Fruit fly (Drosophila melanogaster) whole organism, wandering third instar larva: ENCODE results near the gene CG12661.

Source experiments
- CrebA ChIP-seq: fragments of 200-800 bp; sonication (Bioruptor generic); optimal IDR thresholded peaks from 2 replicates; lab custom pipeline; 2016; ENCODE audit warnings: missing biosample characterization, mild to moderate bottlenecking, missing genetic modification characterization, borderline replicate concordance
- Dif ChIP-seq: fragments of 200-275, 200-300 bp; sonication (Bioruptor generic); optimal IDR thresholded peaks from 2 replicates; lab custom pipeline; 2018; ENCODE audit warnings: missing biosample characterization, missing genetic modification characterization; ENCODE audit not compliant: partially characterized antibody
- Hr78 ChIP-seq: fragments of >200 bp; optimal IDR thresholded peaks from 2 replicates; lab custom pipeline; 2017; ENCODE audit warnings: missing biosample characterization, missing genetic modification characterization
- Mio ChIP-seq: sonication (Bioruptor generic); optimal IDR thresholded peaks from 2 replicates; lab custom pipeline; 2016; ENCODE audit warnings: missing biosample characterization, missing genetic modification characterization
- lola ChIP-seq: fragments of >200 bp; optimal IDR thresholded peaks from 2 replicates; lab custom pipeline; 2017; ENCODE audit warnings: missing biosample characterization, missing genetic modification characterization
- pan ChIP-seq: fragments of >200 bp; optimal IDR thresholded peaks from 2 replicates; lab custom pipeline; 2017
- psq ChIP-seq: fragments of 200-800 bp; sonication (Bioruptor generic); optimal IDR thresholded peaks from 3 replicates; lab custom pipeline; 2017; ENCODE audit warnings: missing biosample characterization, mild to moderate bottlenecking, missing genetic modification characterization, moderate library complexity

dm6 chrX:8887410-8887809 lies 36.1 kb downstream of the CG12661 start:
- TF ChIP-seq Dif (GFP tag; lab: Kevin White, UChicago) (no peak), psq (GFP tag; lab: Kevin White, UChicago) (no peak), Hr78 (GFP tag; lab: Kevin White, UChicago) (no peak), Mio (GFP tag; lab: Kevin White, UChicago) (no peak), lola (GFP tag; lab: Kevin White, UChicago) (no peak), pan (lab: Kevin White, UChicago) (no peak), CrebA (GFP tag; lab: Kevin White, UChicago) (no peak)
